Fruit fly (Drosophila melanogaster): ENCODE measurements around the gene CG33700.
A peak's percentile ranks its signal among the peaks of the same experiment; 100 is the strongest.

Gene CG33700

DNA sequence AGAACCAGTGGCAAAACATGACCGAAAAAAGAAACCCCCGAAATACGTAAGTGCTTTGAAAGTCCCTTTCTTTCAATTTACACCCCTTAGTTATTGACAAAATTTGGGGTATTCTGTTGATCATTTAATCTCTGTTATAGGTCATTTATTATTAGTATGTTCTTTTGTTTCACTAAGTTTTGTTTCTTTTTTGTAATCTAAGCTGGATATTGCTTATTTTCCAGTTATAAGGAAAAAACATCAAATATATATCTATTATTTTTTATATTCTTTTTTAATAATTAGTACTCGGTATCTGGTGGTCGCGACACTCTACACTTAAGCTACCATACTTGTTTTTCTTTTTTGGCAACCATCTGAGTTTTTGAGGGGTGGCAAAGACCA lies 16.7 kb downstream of the CG33700 start (continued):
- peak; percentile 30 for TF ChIP-seq CG16815 (GFP tag; optimal IDR thresholded peaks at IDR 0.05)
- TF ChIP-seq CTCF (GFP tag; optimal IDR thresholded peaks at IDR 0.05), result no peak
- no peak for TF ChIP-seq CG34376 (GFP tag; optimal IDR thresholded peaks at IDR 0.05)
- TF ChIP-seq CG2678 (tag; optimal IDR thresholded peaks at IDR 0.05), result peak; percentile 75
- TF ChIP-seq CG12219 (GFP tag; optimal IDR thresholded peaks at IDR 0.05), result no peak
- no peak for TF ChIP-seq Poxn (GFP tag; IDR thresholded peaks at IDR 0.05)
- peak; percentile 59 for TF ChIP-seq ind (GFP tag; optimal IDR thresholded peaks at IDR 0.05)
- TF ChIP-seq sna (GFP tag; IDR thresholded peaks at IDR 0.05; ENCODE audit: partially characterized antibody), result no peak
- peak; percentile 14 for TF ChIP-seq Deaf1 (tag; optimal IDR thresholded peaks at IDR 0.05)
- peak; percentile 50 for TF ChIP-seq CG17385 (GFP tag; optimal IDR thresholded peaks at IDR 0.05)
- TF ChIP-seq CG4424 (GFP tag; optimal IDR thresholded peaks at IDR 0.05), result peak; percentile 29
- peak; percentile 13 for TF ChIP-seq CG5180 (GFP tag; optimal IDR thresholded peaks at IDR 0.05)
- TF ChIP-seq Sox102F (GFP tag; optimal IDR thresholded peaks at IDR 0.05), result peak; percentile 69
- TF ChIP-seq toy (GFP tag; IDR thresholded peaks at IDR 0.05), result no peak
- TF ChIP-seq CG9437 (GFP tag; optimal IDR thresholded peaks at IDR 0.05), result peak; percentile 63
- no peak for TF ChIP-seq mld (GFP tag; IDR thresholded peaks at IDR 0.05; ENCODE audit: partially characterized antibody)
- TF ChIP-seq CG10147 (GFP tag; optimal IDR thresholded peaks at IDR 0.05), result peak; percentile 19
- TF ChIP-seq lola (GFP tag; optimal IDR thresholded peaks at IDR 0.05), result peak in 1 of 3 experiments; percentile 61
- TF ChIP-seq gsb-n (tag; optimal IDR thresholded peaks at IDR 0.05), result peak; percentile 79
- peak; percentile 37 for TF ChIP-seq Nf-YB (GFP tag; optimal IDR thresholded peaks at IDR 0.05)
- TF ChIP-seq CG10209 (GFP tag; optimal IDR thresholded peaks at IDR 0.05), result peak; percentile 49
- TF ChIP-seq CG7556 (GFP tag; optimal IDR thresholded peaks at IDR 0.05), result peak; percentile 77
- TF ChIP-seq phol (tag; optimal IDR thresholded peaks at IDR 0.05), result peak; percentile 80
- TF ChIP-seq pfk (GFP tag; optimal IDR thresholded peaks at IDR 0.05), result no peak
- peak; percentile 83 for TF ChIP-seq CG18262 (tag; optimal IDR thresholded peaks at IDR 0.05)
- peak; percentile 54; the same call in 1 of the 2 replicates for TF ChIP-seq Ptx1 (GFP tag; IDR thresholded peaks at IDR 0.05)
- TF ChIP-seq cwo (GFP tag; optimal IDR thresholded peaks at IDR 0.05), result peak; percentile 53
- no peak for TF ChIP-seq Ravus (GFP tag; IDR thresholded peaks at IDR 0.05)
- no peak for TF ChIP-seq H2.0 (GFP tag; IDR thresholded peaks at IDR 0.05)
- no peak for TF ChIP-seq CG8765 (GFP tag; IDR thresholded peaks at IDR 0.05)
- TF ChIP-seq jing (GFP tag; optimal IDR thresholded peaks at IDR 0.05), result no peak
- TF ChIP-seq Fer2 (tag; optimal IDR thresholded peaks at IDR 0.05), result no peak
- TF ChIP-seq CG33557 (GFP tag; optimal IDR thresholded peaks at IDR 0.05), result peak; percentile 51
- no peak for TF ChIP-seq CG7271 (tag; optimal IDR thresholded peaks at IDR 0.05)
- TF ChIP-seq trem (tag; optimal IDR thresholded peaks at IDR 0.05), result peak; percentile 59
- TF ChIP-seq gcm2 (GFP tag; optimal IDR thresholded peaks at IDR 0.05), result no peak
- TF ChIP-seq sob (GFP tag; IDR thresholded peaks at IDR 0.05), result 0 out of 2 replicates have a peak, but pooled peaks have one; percentile 21
- peak; percentile 63 for TF ChIP-seq Asciz (GFP tag; optimal IDR thresholded peaks at IDR 0.05)
- TF ChIP-seq Hr3 (GFP tag; optimal IDR thresholded peaks at IDR 0.05), result peak; percentile 53
- TF ChIP-seq NfI (GFP tag; optimal IDR thresholded peaks at IDR 0.05), result peak; percentile 37
- peak; percentile 50 for TF ChIP-seq Fer3 (tag; optimal IDR thresholded peaks at IDR 0.05)
- peak; percentile 90 for TF ChIP-seq row (GFP tag; IDR thresholded peaks at IDR 0.05)
- TF ChIP-seq z (GFP tag; IDR thresholded peaks at IDR 0.05), result no peak
- TF ChIP-seq Spps (tag; optimal IDR thresholded peaks at IDR 0.05), result peak; percentile 38
- TF ChIP-seq salm (tag; optimal IDR thresholded peaks at IDR 0.05), result peak; percentile 56
- peak; percentile 80 for TF ChIP-seq CG11504 (tag; optimal IDR thresholded peaks at IDR 0.05)
- TF ChIP-seq sr (GFP tag; IDR thresholded peaks at IDR 0.05), result no peak

Measured in whole organism, embryonic.